Worm (Caenorhabditis elegans): ENCODE results near the gene clc-17.

clc-17 gene

DNA sequence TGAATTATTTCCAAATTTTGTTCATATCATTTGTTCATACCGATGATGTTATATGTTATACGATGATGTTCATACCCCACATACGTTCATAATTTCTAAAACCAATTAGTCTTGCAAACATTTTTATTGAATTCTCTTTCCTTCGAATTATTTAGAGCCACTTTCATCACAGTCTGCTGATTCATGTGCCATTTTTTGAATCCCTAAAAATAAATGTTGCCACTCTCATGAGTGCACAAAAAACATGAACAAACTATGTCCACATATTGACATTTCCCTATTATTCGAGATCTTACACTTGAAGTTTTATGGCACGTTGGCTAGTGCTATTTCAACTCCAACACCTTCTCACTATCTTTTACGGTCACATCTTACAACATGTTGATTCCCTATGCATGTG is at the start of gene clc-17:
TSS of gene clc-17 (plus strand) at position 301 of the 400 bp plus-strand sequence.
- no peak for TF ChIP-seq pha-4 (tag; optimal IDR thresholded peaks at IDR 0.05)
- no peak for TF ChIP-seq ceh-16 (tag; optimal IDR thresholded peaks at IDR 0.05)
- no peak for TF ChIP-seq snpc-4 (tag; optimal IDR thresholded peaks at IDR 0.05)
- TF ChIP-seq nhr-11 (tag; optimal IDR thresholded peaks at IDR 0.05) = no peak
- TF ChIP-seq mml-1 (tag; optimal IDR thresholded peaks at IDR 0.05) = no peak
- TF ChIP-seq elt-2 (tag; optimal IDR thresholded peaks at IDR 0.05) = no peak
- TF ChIP-seq nhr-77 (tag; optimal IDR thresholded peaks at IDR 0.05) = no peak
- no peak for TF ChIP-seq hmg-11 (tag; optimal IDR thresholded peaks at IDR 0.05)
- TF ChIP-seq nhr-12 (tag; optimal IDR thresholded peaks at IDR 0.05) = no peak
- TF ChIP-seq nhr-76 (tag; optimal IDR thresholded peaks at IDR 0.05) = no peak
- TF ChIP-seq unc-62 (GFP tag; optimal IDR thresholded peaks at IDR 0.05) = no peak
- TF ChIP-seq jun-1 (tag; optimal IDR thresholded peaks at IDR 0.05) = no peak

DNA sequence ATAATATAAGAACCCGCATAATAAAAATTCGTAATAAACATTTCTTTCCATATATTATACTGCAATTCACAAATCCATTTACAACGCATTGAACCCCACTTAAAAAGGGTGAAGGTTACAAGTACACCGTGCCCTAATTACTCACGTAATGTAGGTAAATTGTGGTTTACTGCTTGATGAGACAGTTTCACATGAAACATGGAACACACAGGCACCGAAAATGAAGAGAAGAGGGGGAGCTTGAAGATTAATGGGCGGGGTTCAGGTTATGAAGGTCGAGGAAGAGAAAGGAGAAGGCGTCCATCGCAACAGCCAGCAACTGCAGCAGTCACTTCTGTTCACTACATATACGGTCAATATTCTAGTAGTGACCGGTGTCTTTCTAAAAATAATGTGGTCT is 47.4 kb upstream of the clc-17 start, which contains the start of gene lpr-6:
TSS of gene lpr-6 (plus strand) at position 251 of the 400 bp plus-strand sequence.
- TF ChIP-seq lin-39 (tag; optimal IDR thresholded peaks at IDR 0.05) (no peak), nhr-25 (tag; optimal IDR thresholded peaks at IDR 0.05) (peak; percentile 5), nhr-43 (tag; optimal IDR thresholded peaks at IDR 0.05; ENCODE audit: poor library complexity, severe bottlenecking) (peak; percentile 86), ama-1 (optimal IDR thresholded peaks at IDR 0.05) (peak; percentile 11), nhr-23 (tag; optimal IDR thresholded peaks at IDR 0.05) (peak; percentile 87), jun-1 (tag; optimal IDR thresholded peaks at IDR 0.05) (no peak), lsy-12 (tag; optimal IDR thresholded peaks at IDR 0.05) (no peak)

DNA sequence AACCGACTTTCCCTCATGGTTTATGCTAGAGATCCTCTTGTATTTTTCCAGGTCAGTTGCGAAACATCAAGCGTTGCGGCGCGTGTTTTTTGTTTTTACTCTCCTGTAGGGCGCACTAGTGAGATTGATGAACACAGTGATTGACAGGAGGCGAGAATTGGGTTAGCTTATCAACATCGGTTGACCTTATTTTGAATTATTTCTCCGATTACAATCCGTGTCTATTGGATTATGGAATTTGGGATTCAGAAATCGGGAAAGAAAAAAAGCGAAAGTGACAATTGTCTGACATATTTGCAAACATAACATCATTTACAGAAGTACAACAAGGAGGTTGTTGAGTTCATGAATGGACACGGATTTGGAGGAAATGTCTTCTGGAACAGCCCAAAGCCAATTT is 46.2 kb upstream of the clc-17 start:
- TF ChIP-seq ama-1 (optimal IDR thresholded peaks at IDR 0.05) (peak; percentile 65), elt-3 (tag; optimal IDR thresholded peaks at IDR 0.05) (peak in 1 of 3 experiments; percentile 26), nhr-12 (tag; optimal IDR thresholded peaks at IDR 0.05) (no peak), nhr-43 (tag; optimal IDR thresholded peaks at IDR 0.05; ENCODE audit: poor library complexity, severe bottlenecking) (peak; percentile 14), nhr-23 (tag; optimal IDR thresholded peaks at IDR 0.05) (peak; percentile 96)

DNA sequence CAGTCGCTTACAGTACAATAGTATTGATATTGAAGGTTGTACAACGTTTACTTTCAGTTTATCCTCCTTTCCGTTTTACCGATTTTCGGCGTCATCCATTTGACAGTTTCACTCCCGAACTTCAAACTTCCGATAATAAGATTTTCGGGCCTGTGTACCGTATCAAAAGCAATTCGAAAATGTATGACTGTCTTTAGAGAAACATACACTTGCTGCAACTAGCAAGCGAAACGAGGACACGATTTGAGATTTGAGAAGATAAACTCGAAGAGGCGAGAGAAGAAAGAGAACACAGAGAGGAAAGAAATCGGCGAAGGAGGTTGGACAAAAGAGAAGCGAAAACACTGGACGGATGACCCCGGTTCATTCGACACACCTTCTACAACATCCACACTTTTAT is 45.3 kb upstream of the clc-17 start, which contains the start of gene lpr-5:
TSS of gene lpr-5 (plus strand) at position 220 of the 400 bp plus-strand sequence.
- peak; percentile 82 for TF ChIP-seq nhr-23 (tag; optimal IDR thresholded peaks at IDR 0.05)
- TF ChIP-seq eor-1 (tag; optimal IDR thresholded peaks at IDR 0.05) = no peak
- TF ChIP-seq nhr-43 (tag; optimal IDR thresholded peaks at IDR 0.05; ENCODE audit: poor library complexity, severe bottlenecking) = peak; percentile 8
- peak; percentile 57 for TF ChIP-seq nhr-25 (tag; optimal IDR thresholded peaks at IDR 0.05)
- TF ChIP-seq nhr-11 (tag; optimal IDR thresholded peaks at IDR 0.05) = no peak
- TF ChIP-seq elt-1 (tag; optimal IDR thresholded peaks at IDR 0.05) = peak; percentile 5

DNA sequence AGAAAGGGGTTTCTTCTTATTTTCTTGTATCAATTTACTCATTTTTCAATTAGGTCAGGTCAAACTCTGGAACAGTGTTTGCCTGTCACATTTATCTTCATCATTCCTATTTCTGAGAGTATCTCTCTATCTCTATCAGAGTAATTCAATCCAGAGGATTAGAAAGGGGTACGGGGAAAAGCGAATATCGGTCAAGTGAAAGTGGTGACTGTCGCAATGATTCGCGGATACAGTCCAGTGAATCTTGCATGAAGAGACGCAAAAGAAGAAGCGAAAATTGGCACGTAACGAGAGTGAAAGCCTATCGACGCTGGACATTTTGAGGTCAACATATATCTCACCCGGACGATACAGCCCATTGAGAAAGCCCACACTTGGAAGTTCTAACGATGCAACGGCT is 42.4 kb upstream of the clc-17 start, which contains the start of gene lpr-4:
TSS of gene lpr-4 (plus strand) at position 328 of the 400 bp plus-strand sequence.
- TF ChIP-seq nhr-43 (tag; optimal IDR thresholded peaks at IDR 0.05; ENCODE audit: poor library complexity, severe bottlenecking) (peak; percentile 56), nhr-25 (tag; optimal IDR thresholded peaks at IDR 0.05) (peak; percentile 49), unc-62 (GFP tag; optimal IDR thresholded peaks at IDR 0.05) (peak; percentile 60), snpc-4 (tag; optimal IDR thresholded peaks at IDR 0.05) (no peak), nhr-11 (tag; optimal IDR thresholded peaks at IDR 0.05) (no peak), elt-1 (tag; optimal IDR thresholded peaks at IDR 0.05) (no peak), nhr-23 (tag; optimal IDR thresholded peaks at IDR 0.05) (peak; percentile 99), pqm-1 (tag; optimal IDR thresholded peaks at IDR 0.05) (no peak)

DNA sequence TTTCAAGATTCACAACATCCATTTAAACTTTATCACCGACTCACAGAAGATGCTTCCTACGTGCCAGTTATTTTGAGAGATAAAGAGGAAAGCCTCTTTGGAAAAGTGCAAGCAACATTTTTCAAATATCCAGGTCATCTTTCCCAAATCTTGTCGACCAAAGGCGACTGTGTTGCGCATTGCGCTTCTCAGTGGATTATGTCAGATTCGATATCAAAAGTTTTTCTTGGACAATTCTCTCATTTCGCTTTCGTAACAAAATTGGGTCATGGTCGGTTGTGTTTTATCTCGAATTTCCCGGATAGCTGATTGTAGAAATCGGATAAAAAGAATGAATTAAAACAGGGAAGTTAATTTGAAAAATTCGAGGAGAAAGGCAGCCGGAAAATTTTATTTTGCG is 39.9 kb upstream of the clc-17 start:
- TF ChIP-seq nhr-23 (tag; optimal IDR thresholded peaks at IDR 0.05) = peak; percentile 93
- no peak for TF ChIP-seq fkh-2 (tag; optimal IDR thresholded peaks at IDR 0.05)
- peak; percentile 27 for TF ChIP-seq nhr-43 (tag; optimal IDR thresholded peaks at IDR 0.05; ENCODE audit: poor library complexity, severe bottlenecking)

DNA sequence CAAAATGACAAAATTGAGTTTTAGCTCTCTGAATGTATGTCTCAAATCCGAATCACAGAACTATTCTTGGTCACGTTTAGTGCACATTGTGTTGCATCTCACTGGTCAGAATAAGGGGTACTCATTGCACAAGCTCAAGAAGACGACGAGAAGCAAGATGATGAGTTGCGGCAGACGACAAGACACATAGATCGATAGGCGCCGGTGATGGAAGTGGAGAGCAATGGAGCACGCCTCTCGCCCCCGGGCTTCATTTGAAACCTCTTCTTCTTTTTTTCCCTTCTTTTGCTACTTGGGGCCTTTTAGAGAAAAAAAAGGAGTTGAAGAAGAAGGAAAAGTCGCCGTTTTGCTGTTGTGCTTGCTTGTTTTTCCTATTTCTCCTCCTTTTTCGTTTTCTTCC is 38.8 kb upstream of the clc-17 start, which contains the start of gene apt-9:
TSS of gene apt-9 (plus strand) at position 194 of the 400 bp plus-strand sequence.
- TF ChIP-seq ZK546.5 (tag; optimal IDR thresholded peaks at IDR 0.05) (no peak), skn-1 (tag; optimal IDR thresholded peaks at IDR 0.05) (no peak), lin-39 (tag; optimal IDR thresholded peaks at IDR 0.05) (peak; percentile 74), unc-62 (GFP tag; optimal IDR thresholded peaks at IDR 0.05) (no peak), egl-5 (tag; optimal IDR thresholded peaks at IDR 0.05) (peak; percentile 2), snpc-4 (tag; optimal IDR thresholded peaks at IDR 0.05) (peak; percentile 9), pha-4 (tag; optimal IDR thresholded peaks at IDR 0.05) (no peak), hmg-11 (tag; optimal IDR thresholded peaks at IDR 0.05) (peak; percentile 1), nhr-28 (tag; optimal IDR thresholded peaks at IDR 0.05) (no peak), fkh-10 (GFP tag; optimal IDR thresholded peaks at IDR 0.05) (peak; percentile 57), ama-1 (optimal IDR thresholded peaks at IDR 0.05) (no peak), nfya-1 (tag; optimal IDR thresholded peaks at IDR 0.05; ENCODE audit: insufficient read depth) (peak; percentile 62)

All from whole organism, L3 larva.